Fruit fly (Drosophila melanogaster) whole organism, embryonic: ENCODE measurements around the gene kibra.

Experiments used
- Atf-2 ChIP-seq: fragments of 200-800 bp; sonication (Bioruptor generic); optimal IDR thresholded peaks from 2 replicates; lab custom pipeline; 2016; ENCODE audit warnings: missing biosample characterization, missing genetic modification characterization
- B-H1 ChIP-seq: fragments of 200-800 bp; sonication (Bioruptor generic); IDR thresholded peaks from 3 replicates; pipeline ENCODE4 v1.3.6; 2022; ENCODE audit warnings: missing biosample characterization, missing genetic modification characterization
- BEAF-32 ChIP-seq: fragments of 200-800 bp; sonication (Bioruptor generic); optimal IDR thresholded peaks from 3 replicates; lab custom pipeline; 2017; ENCODE audit warnings: missing biosample characterization, missing genetic modification characterization, mild to moderate bottlenecking, moderate library complexity, missing genetic modification reagents
- CG10366 ChIP-seq: fragments of 200-800 bp; sonication (Bioruptor generic); IDR thresholded peaks from 2 replicates; pipeline ENCODE4 v1.3.6; 2022; ENCODE audit warnings: missing biosample characterization, missing genetic modification characterization
- CG10543 ChIP-seq: fragments of 200-800 bp; sonication (Bioruptor generic); optimal IDR thresholded peaks from 3 replicates; lab custom pipeline; 2017; ENCODE audit warnings: missing biosample characterization, mild to moderate bottlenecking, missing genetic modification characterization, moderate library complexity
- CG12942 ChIP-seq: fragments of 200-800 bp; sonication (Bioruptor generic); optimal IDR thresholded peaks from 3 replicates; lab custom pipeline; 2016; ENCODE audit warnings: missing biosample characterization, missing genetic modification characterization
- CG1603 ChIP-seq: fragments of 200-800 bp; sonication (Bioruptor generic); optimal IDR thresholded peaks from 2 replicates; lab custom pipeline; 2019; ENCODE audit warnings: missing biosample characterization, mild to moderate bottlenecking, missing genetic modification characterization, moderate library complexity
- CG16815 ChIP-seq: fragments of 200-800 bp; sonication (Bioruptor generic); optimal IDR thresholded peaks from 3 replicates; lab custom pipeline; 2017; ENCODE audit warnings: missing biosample characterization, mild to moderate bottlenecking, missing genetic modification characterization
- CG17361 ChIP-seq: fragments of 200-800 bp; sonication (Bioruptor generic); IDR thresholded peaks from 3 replicates; pipeline ENCODE4 v1.3.6; 2022; ENCODE audit warnings: missing biosample characterization, missing genetic modification characterization
- CG1832 ChIP-seq: fragments of 200-800 bp; sonication (Bioruptor generic); optimal IDR thresholded peaks from 2 replicates; lab custom pipeline; 2017; ENCODE audit warnings: missing biosample characterization, mild to moderate bottlenecking, missing genetic modification characterization, inconsistent platforms
- CG18764 ChIP-seq: fragments of 200-800 bp; sonication (Bioruptor generic); optimal IDR thresholded peaks from 3 replicates; lab custom pipeline; 2016; ENCODE audit warnings: missing biosample characterization, missing genetic modification characterization
- CG2712 ChIP-seq: fragments of 200-800 bp; optimal IDR thresholded peaks from 3 replicates; lab custom pipeline; 2019; ENCODE audit warnings: missing biosample characterization, mild to moderate bottlenecking, missing genetic modification characterization, moderate library complexity
- CG30403 ChIP-seq: fragments of 200-800 bp; sonication (Bioruptor generic); optimal IDR thresholded peaks from 3 replicates; lab custom pipeline; 2016; ENCODE audit warnings: missing biosample characterization, missing genetic modification characterization
- CG32772 ChIP-seq: fragments of 200-800 bp; sonication (Bioruptor generic); IDR thresholded peaks from 2 replicates; pipeline ENCODE4 v1.3.6; 2022; ENCODE audit warnings: missing biosample characterization, missing genetic modification characterization
- CG3726 ChIP-seq: fragments of 200-800 bp; sonication (Bioruptor generic); IDR thresholded peaks from 3 replicates; pipeline ENCODE4, ENCODE4 v1.3.6; 2022; ENCODE audit warnings: missing biosample characterization, missing genetic modification characterization
- CG4360 ChIP-seq: fragments of 200-800 bp; sonication (Bioruptor generic); IDR thresholded peaks from 2 replicates; pipeline ENCODE4 v1.3.6; 2022; ENCODE audit warnings: missing biosample characterization, missing genetic modification characterization
- CG6254 ChIP-seq: fragments of 200-800 bp; sonication (Bioruptor generic); optimal IDR thresholded peaks from 3 replicates; lab custom pipeline; 2017; ENCODE audit warnings: mild to moderate bottlenecking, missing biosample characterization, missing genetic modification reagents, missing genetic modification characterization
- CG8478 ChIP-seq: fragments of >200 bp; optimal IDR thresholded peaks from 2 replicates; lab custom pipeline; 2018
- Drgx ChIP-seq: fragments of 200-800 bp; sonication (Bioruptor generic); IDR thresholded peaks from 2 replicates; pipeline ENCODE4 v1.3.6; 2022; ENCODE audit warnings: missing biosample characterization, missing genetic modification characterization
- Med ChIP-seq: fragments of 200-800 bp; sonication (Bioruptor generic); peaks from one replicate; lab custom pipeline; 2016; ENCODE audit warnings: missing biosample characterization, missing genetic modification characterization, mild to moderate bottlenecking, inconsistent platforms, moderate library complexity
- Pdp1 ChIP-seq, 2 experiments: fragments of 200-800 bp; sonication (Bioruptor generic); optimal IDR thresholded peaks; 3 replicates each; lab custom pipeline; 2016; ENCODE audit warnings: missing biosample characterization in 2 of 2, missing genetic modification characterization in 2 of 2, mild to moderate bottlenecking in 1 of 2, moderate library complexity in 1 of 2
- Sox100B ChIP-seq: fragments of 200-800 bp; sonication (Bioruptor generic); optimal IDR thresholded peaks from 3 replicates; lab custom pipeline; 2018; ENCODE audit warnings: missing biosample characterization, mild to moderate bottlenecking, missing genetic modification characterization
- Sox102F ChIP-seq: fragments of 200-800 bp; sonication (Bioruptor generic); optimal IDR thresholded peaks from 2 replicates; lab custom pipeline; 2018; ENCODE audit warnings: missing biosample characterization, mild to moderate bottlenecking, missing genetic modification characterization, moderate library complexity
- Xbp1 ChIP-seq: fragments of 200-800 bp; sonication (Bioruptor generic); optimal IDR thresholded peaks from 3 replicates; lab custom pipeline; 2016; ENCODE audit warnings: missing biosample characterization, mild to moderate bottlenecking, missing genetic modification characterization
- Xrp1 ChIP-seq: fragments of 200-800 bp; sonication (Bioruptor generic); IDR thresholded peaks from 2 replicates; pipeline ENCODE4 v1.3.6; 2022; ENCODE audit warnings: missing biosample characterization, missing genetic modification characterization
- ara ChIP-seq: fragments of 200-800 bp; sonication (Bioruptor generic); IDR thresholded peaks from 2 replicates; pipeline ENCODE4 v1.3.6; 2022; ENCODE audit warnings: missing biosample characterization, missing genetic modification characterization
- bsh ChIP-seq, 2 experiments: fragments of 200-800 bp; sonication (Bioruptor generic); optimal IDR thresholded peaks; 2 replicates each; lab custom pipeline; 2017 to 2018; ENCODE audit warnings: mild to moderate bottlenecking in 2 of 2, missing biosample characterization in 2 of 2, missing genetic modification characterization in 2 of 2, moderate library complexity in 1 of 2
- cg ChIP-seq: fragments of 200-800 bp; sonication (Bioruptor generic); optimal IDR thresholded peaks from 3 replicates; lab custom pipeline; 2019; ENCODE audit warnings: missing biosample characterization, mild to moderate bottlenecking, missing genetic modification characterization, moderate library complexity
- crp ChIP-seq, 2 experiments: fragments of 200-800 bp; sonication (Bioruptor generic); optimal IDR thresholded peaks; 2 replicates in 1 of 2; 3 replicates in 1 of 2; lab custom pipeline; 2017; ENCODE audit warnings: missing biosample characterization in 2 of 2, missing genetic modification characterization in 2 of 2, mild to moderate bottlenecking in 1 of 2, moderate library complexity in 1 of 2
- disco-r ChIP-seq: fragments of 200-800 bp; sonication (Bioruptor generic); optimal IDR thresholded peaks from 2 replicates; lab custom pipeline; 2016; ENCODE audit warnings: missing biosample characterization, missing genetic modification characterization
- exex ChIP-seq: fragments of 200-800 bp; sonication (Bioruptor generic); optimal IDR thresholded peaks from 4 replicates; lab custom pipeline; 2018; ENCODE audit warnings: missing biosample characterization, mild to moderate bottlenecking, missing genetic modification characterization, moderate library complexity
- gce ChIP-seq: fragments of 200-800 bp; sonication (Bioruptor generic); IDR thresholded peaks from 3 replicates; pipeline ENCODE4 v1.3.6; 2022; ENCODE audit warnings: missing biosample characterization, missing genetic modification characterization
- grau ChIP-seq: fragments of 200-800 bp; optimal IDR thresholded peaks from 3 replicates; lab custom pipeline; 2019; ENCODE audit warnings: missing biosample characterization, mild to moderate bottlenecking, missing genetic modification characterization, moderate library complexity
- grn ChIP-seq: fragments of 200-800 bp; sonication (Bioruptor generic); optimal IDR thresholded peaks from 3 replicates; lab custom pipeline; 2017; ENCODE audit warnings: missing biosample characterization, missing genetic modification characterization
- lilli ChIP-seq: fragments of 200-800 bp; sonication (Bioruptor generic); optimal IDR thresholded peaks from 3 replicates; lab custom pipeline; 2016; ENCODE audit warnings: missing biosample characterization, missing genetic modification characterization
- lov ChIP-seq, 2 experiments: fragments of 200-800 bp in 1 of 2; fragments of >200 bp in 1 of 2; sonication (Bioruptor generic) in 1 of 2; IDR thresholded peaks in 1 of 2; optimal IDR thresholded peaks in 1 of 2; 2 replicates in 1 of 2; 3 replicates in 1 of 2; pipeline versions ENCODE4 v1.3.6 to Lab custom; 2017 to 2022; ENCODE audit warnings: missing biosample characterization in 1 of 2, missing genetic modification characterization in 1 of 2
- nerfin-2 ChIP-seq: fragments of 200-800 bp; sonication (Bioruptor generic); IDR thresholded peaks from 2 replicates; pipeline ENCODE4 v1.3.6; 2022; ENCODE audit warnings: missing biosample characterization, missing genetic modification characterization; ENCODE audit not compliant: partially characterized antibody
- nom ChIP-seq: fragments of 200-800 bp; sonication (Bioruptor generic); optimal IDR thresholded peaks from 2 replicates; lab custom pipeline; 2017; ENCODE audit warnings: missing biosample characterization, missing genetic modification characterization, mild to moderate bottlenecking, moderate library complexity, missing genetic modification reagents
- pnt ChIP-seq: fragments of 200-800 bp; sonication (Bioruptor generic); optimal IDR thresholded peaks from 3 replicates; lab custom pipeline; 2016; ENCODE audit warnings: missing biosample characterization, missing genetic modification characterization
- sd ChIP-seq: fragments of 200-800 bp; sonication (Bioruptor generic); optimal IDR thresholded peaks from 3 replicates; lab custom pipeline; 2018; ENCODE audit warnings: missing biosample characterization, mild to moderate bottlenecking, missing genetic modification characterization, moderate library complexity
- sens ChIP-seq: fragments of 200-800 bp; sonication (Bioruptor generic); peaks from one replicate; lab custom pipeline; 2016; ENCODE audit warnings: missing biosample characterization, missing genetic modification characterization
- slou ChIP-seq: fragments of 200-800 bp; sonication (Bioruptor generic); optimal IDR thresholded peaks from 3 replicates; lab custom pipeline; 2016; ENCODE audit warnings: missing biosample characterization, missing genetic modification characterization
- ssp ChIP-seq: fragments of 200-800 bp; sonication (Bioruptor generic); IDR thresholded peaks from 2 replicates; pipeline ENCODE4 v1.3.6; 2022; ENCODE audit warnings: missing biosample characterization, missing genetic modification characterization
- stc ChIP-seq: fragments of 200-800 bp; sonication (Bioruptor generic); IDR thresholded peaks from 2 replicates; pipeline ENCODE4 v1.3.6; 2022; ENCODE audit warnings: missing biosample characterization, missing genetic modification characterization
- sug ChIP-seq: fragments of 200-800 bp; optimal IDR thresholded peaks from 2 replicates; lab custom pipeline; 2019; ENCODE audit warnings: missing biosample characterization, mild to moderate bottlenecking, missing genetic modification characterization, moderate library complexity
- tup ChIP-seq: fragments of 200-800 bp; sonication (Bioruptor generic); optimal IDR thresholded peaks from 2 replicates; lab custom pipeline; 2016; ENCODE audit warnings: missing biosample characterization, mild to moderate bottlenecking, missing genetic modification characterization, moderate library complexity

The kibra gene

DNA sequence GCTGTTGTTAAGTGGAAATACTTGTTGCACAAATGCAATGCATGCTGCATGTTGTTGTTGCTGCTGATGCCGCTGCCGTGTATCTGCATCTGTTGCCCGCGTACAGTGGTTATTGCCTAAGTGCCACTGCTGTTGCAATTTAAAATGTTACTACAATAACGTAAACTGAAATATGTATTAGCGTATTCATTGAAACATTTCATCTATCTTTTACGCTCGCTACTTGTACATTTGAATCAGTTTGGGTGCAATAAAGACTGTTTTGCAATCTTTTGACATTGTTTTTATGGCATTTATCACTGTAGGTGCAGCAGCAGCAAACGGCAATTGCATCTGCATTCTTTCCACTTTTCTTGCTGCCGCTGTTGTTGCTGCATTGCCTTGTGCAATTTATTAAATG lies 4.7 kb downstream of the kibra start:
- TF ChIP-seq lilli (GFP tag; lab: Kevin White, UChicago), result no peak
- TF ChIP-seq grau (tag; lab: Kevin White, UChicago), result peak; percentile 75
- peak in 1 of 2 experiments; percentile 68 for TF ChIP-seq bsh (GFP tag; optimal IDR thresholded peaks at IDR 0.05; lab: Kevin White, UChicago)
- no peak for TF ChIP-seq tup (GFP tag; lab: Kevin White, UChicago)
- TF ChIP-seq Med (GFP tag; lab: Kevin White, UChicago), result peak; percentile 27
- TF ChIP-seq nom (GFP tag; lab: Kevin White, UChicago), result peak; percentile 66
- no peak for TF ChIP-seq slou (GFP tag; lab: Kevin White, UChicago)
- TF ChIP-seq Drgx (GFP tag; lab: Robert Waterston, UW), result peak; percentile 88
- TF ChIP-seq CG4360 (GFP tag; lab: Robert Waterston, UW), result peak; percentile 78

dm6 chr3R:14717712-14718097 lies 6.4 kb downstream of the kibra start:
- TF ChIP-seq sens (GFP tag; lab: Kevin White, UChicago) (no peak), disco-r (GFP tag; lab: Kevin White, UChicago) (no peak), pnt (GFP tag; lab: Kevin White, UChicago) (no peak), BEAF-32 (GFP tag; lab: Kevin White, UChicago) (no peak), CG3726 (GFP tag; lab: Robert Waterston, UW) (no peak), CG1832 (GFP tag; lab: Kevin White, UChicago) (no peak), CG10543 (no peak), CG12942 (GFP tag; lab: Kevin White, UChicago) (no peak), Sox100B (no peak), nerfin-2 (GFP tag; lab: Robert Waterston, UW) (no peak), CG18764 (no peak), CG32772 (GFP tag; lab: Robert Waterston, UW) (no peak), CG16815 (GFP tag; lab: Kevin White, UChicago) (no peak), CG8478 (no peak), CG6254 (GFP tag; lab: Kevin White, UChicago) (no peak)

dm6 chr3R:14717076-14717711 lies 6.9 kb downstream of the kibra start:
- TF ChIP-seq Drgx (GFP tag; lab: Robert Waterston, UW) (peak; percentile 40), cg (GFP tag; lab: Kevin White, UChicago) (peak; percentile 41), sd (tag; lab: Kevin White, UChicago) (peak; percentile 43), CG17361 (GFP tag; lab: Robert Waterston, UW) (no peak), CG10366 (GFP tag; lab: Robert Waterston, UW) (peak; percentile 16; the same call in 1 of the 2 replicates), stc (GFP tag; lab: Robert Waterston, UW) (0 out of 2 replicates have a peak, but pooled peaks have one; percentile 31), Pdp1 (GFP tag; optimal IDR thresholded peaks at IDR 0.05; lab: Kevin White, UChicago) (peak in 1 of 2 experiments; percentile 3), Atf-2 (GFP tag; lab: Kevin White, UChicago) (peak; percentile 7), ara (GFP tag; lab: Robert Waterston, UW) (peak; percentile 19; the same call in 1 of the 2 replicates), gce (0 out of 3 replicates have a peak, but pooled peaks have one; percentile 31), lov (optimal IDR thresholded peaks at IDR 0.05; lab: Kevin White, UChicago) (no peak), lov (GFP tag; IDR thresholded peaks at IDR 0.05; lab: Robert Waterston, UW) (0 out of 3 replicates have a peak, but pooled peaks have one; percentile 29), CG2712 (tag; lab: Kevin White, UChicago) (peak; percentile 36), Sox102F (GFP tag; lab: Kevin White, UChicago) (peak; percentile 34), Xbp1 (GFP tag; lab: Kevin White, UChicago) (no peak), Xrp1 (GFP tag; lab: Robert Waterston, UW) (peak; percentile 43; the same call in 1 of the 2 replicates), sug (tag; lab: Kevin White, UChicago) (peak; percentile 24), ssp (no peak), grn (GFP tag; lab: Kevin White, UChicago) (peak; percentile 72), exex (peak; percentile 20), B-H1 (no peak), CG1603 (peak; percentile 31), bsh (GFP tag; optimal IDR thresholded peaks at IDR 0.05; lab: Kevin White, UChicago) (peak; percentile 27 to 38), crp (GFP tag; optimal IDR thresholded peaks at IDR 0.05; lab: Kevin White, UChicago) (peak in 1 of 2 experiments; percentile 48), CG30403 (GFP tag; lab: Kevin White, UChicago) (no peak)
